Worm (Caenorhabditis elegans): Measurements from ENCODE around the gene egl-1.

Gene egl-1

DNA sequence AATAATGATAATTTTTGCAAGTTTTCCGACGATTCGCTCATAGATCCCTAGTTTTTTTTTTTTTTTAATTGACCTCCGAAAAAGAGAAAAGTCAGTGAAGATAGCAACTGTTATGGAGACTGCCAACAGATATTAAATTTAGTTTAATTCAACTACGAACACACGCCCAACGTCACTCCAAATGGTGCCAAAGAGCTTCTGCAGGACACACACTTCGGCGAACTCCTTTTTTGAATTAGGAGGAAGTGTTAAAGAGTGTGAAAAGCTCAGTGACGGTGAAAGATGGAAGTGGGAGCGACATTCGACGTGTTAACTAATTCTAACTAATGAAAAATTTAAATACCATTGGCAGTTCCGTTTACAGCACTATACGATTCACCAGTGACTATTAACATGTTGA, 20.2 kb downstream of the egl-1 start:
- TF ChIP-seq tbx-11 (GFP tag; IDR thresholded peaks at IDR 0.05) (no peak), F13C5.2 (tag; optimal IDR thresholded peaks at IDR 0.05) (no peak), ets-7 (tag; optimal IDR thresholded peaks at IDR 0.05) (no peak), aly-1 (tag; optimal IDR thresholded peaks at IDR 0.05) (no peak), ceh-13 (GFP tag; optimal IDR thresholded peaks at IDR 0.05) (no peak), tra-4 (tag; optimal IDR thresholded peaks at IDR 0.05) (no peak), ama-1 (optimal IDR thresholded peaks at IDR 0.05) (no peak)

DNA sequence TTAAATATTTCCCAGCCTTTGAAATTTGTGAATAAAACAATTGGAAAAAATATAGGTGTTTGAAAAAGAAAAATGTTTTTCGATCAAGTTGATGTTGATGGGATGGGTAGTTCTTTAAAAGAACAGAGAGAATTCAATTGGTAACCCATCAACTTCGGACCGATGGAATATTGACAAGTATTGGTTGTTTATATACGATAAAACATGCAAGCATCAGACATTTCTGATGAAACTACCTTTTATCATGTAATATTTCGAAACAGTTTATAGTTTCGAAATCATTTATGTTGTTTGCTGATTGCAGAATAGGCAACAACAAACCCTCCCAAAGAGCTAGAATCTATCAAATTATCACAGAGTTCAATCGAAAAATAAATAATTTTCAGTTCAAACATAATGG, 22.3 kb downstream of the egl-1 start:
- TF ChIP-seq B0310.2 (tag; optimal IDR thresholded peaks at IDR 0.05) (no peak), hmg-4 (GFP tag; optimal IDR thresholded peaks at IDR 0.05) (no peak), ets-7 (tag; optimal IDR thresholded peaks at IDR 0.05) (no peak), pes-1 (GFP tag; IDR thresholded peaks at IDR 0.05) (no peak), F13C5.2 (tag; optimal IDR thresholded peaks at IDR 0.05) (no peak), scrt-1 (GFP tag; IDR thresholded peaks at IDR 0.05) (no peak), hmbx-1 (tag; optimal IDR thresholded peaks at IDR 0.05) (no peak)

DNA sequence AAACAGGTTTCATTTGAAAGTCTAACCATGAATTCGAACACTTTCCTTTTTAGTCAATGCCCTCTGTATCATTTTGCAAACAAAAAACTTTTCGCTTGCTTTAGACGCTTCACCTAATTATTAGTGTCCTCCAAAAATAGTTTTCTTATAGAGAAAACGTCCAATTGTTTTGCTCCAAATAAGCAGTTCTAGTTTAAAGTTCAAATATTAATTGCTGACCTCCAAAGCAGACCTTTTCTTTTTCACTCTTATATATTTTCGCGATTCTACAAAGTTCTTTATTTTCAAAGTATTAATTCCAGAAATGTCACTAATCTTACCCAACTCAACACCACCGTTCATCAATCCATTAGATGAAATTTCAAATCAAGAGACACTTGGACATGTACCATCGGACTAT, 23.4 kb downstream of the egl-1 start, which contains the start of gene gnrr-2:
gnrr-2 (plus strand) TSS at position 301 of the 400 bp plus-strand sequence.
- TF ChIP-seq tbx-11 (GFP tag; IDR thresholded peaks at IDR 0.05), result no peak
- no peak for TF ChIP-seq ceh-36 (tag; optimal IDR thresholded peaks at IDR 0.05)
- TF ChIP-seq sea-1 (GFP tag; conservative IDR thresholded peaks at IDR 0.05), result no peak
- TF ChIP-seq ceh-13 (GFP tag; optimal IDR thresholded peaks at IDR 0.05), result no peak
- TF ChIP-seq hmg-4 (GFP tag; optimal IDR thresholded peaks at IDR 0.05), result no peak
- TF ChIP-seq flt-1 (GFP tag; IDR thresholded peaks at IDR 0.05), result no peak
- no peak for TF ChIP-seq aly-1 (tag; optimal IDR thresholded peaks at IDR 0.05)
- no peak for TF ChIP-seq F13C5.2 (tag; optimal IDR thresholded peaks at IDR 0.05)

DNA sequence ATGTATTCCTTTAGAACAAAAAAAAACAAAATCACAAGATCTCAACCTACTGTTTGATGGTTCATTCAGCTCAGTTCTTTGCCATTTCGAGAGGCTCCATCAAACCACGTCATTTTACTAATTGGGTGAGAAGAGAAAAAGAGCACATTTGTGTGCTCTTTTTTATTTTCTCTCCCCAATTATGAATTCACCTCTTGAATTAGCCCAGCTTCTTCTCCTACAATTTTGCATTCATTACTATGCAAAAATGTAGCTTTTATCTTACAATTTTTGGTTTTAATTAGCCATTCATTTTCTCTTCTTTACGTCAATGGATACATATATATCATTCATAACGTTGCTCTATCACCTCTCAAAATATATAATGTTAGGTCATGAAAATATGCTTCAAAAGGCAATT, 26.5 kb downstream of the egl-1 start:
- TF ChIP-seq hmbx-1 (tag; optimal IDR thresholded peaks at IDR 0.05) (no peak), ceh-36 (tag; optimal IDR thresholded peaks at IDR 0.05) (no peak), ceh-13 (GFP tag; optimal IDR thresholded peaks at IDR 0.05) (no peak), B0310.2 (tag; optimal IDR thresholded peaks at IDR 0.05) (no peak), ama-1 (optimal IDR thresholded peaks at IDR 0.05) (no peak), hnd-1 (tag; optimal IDR thresholded peaks at IDR 0.05) (no peak)

DNA sequence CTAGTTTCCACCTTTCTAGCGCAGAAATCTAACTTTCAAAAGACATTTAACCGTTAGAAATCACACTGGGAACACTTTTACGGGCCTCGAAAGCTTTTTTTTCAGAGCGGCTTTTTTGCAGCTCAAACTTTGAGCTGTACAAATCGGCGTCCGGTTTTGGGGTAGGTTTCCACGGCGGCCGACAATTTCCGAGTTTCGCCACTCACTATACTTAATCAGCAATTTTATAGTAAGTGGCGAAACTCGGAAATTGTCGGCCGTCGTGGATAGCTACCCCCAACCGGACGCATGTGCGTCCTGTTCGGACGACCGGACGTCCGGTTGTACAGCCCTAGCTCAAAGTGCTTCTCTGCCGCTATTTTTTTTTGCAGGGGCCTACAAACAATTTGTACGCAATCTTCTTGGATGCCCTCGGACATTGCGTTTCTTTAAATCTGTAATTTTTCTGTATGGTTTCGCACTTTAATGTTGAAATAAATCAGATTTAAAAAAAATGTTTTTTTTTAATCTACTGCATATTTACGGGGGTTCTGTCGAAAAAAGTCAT, 36.0 kb downstream of the egl-1 start:
- TF ChIP-seq ceh-36 (tag; optimal IDR thresholded peaks at IDR 0.05) (no peak), ets-7 (tag; optimal IDR thresholded peaks at IDR 0.05) (no peak)

DNA sequence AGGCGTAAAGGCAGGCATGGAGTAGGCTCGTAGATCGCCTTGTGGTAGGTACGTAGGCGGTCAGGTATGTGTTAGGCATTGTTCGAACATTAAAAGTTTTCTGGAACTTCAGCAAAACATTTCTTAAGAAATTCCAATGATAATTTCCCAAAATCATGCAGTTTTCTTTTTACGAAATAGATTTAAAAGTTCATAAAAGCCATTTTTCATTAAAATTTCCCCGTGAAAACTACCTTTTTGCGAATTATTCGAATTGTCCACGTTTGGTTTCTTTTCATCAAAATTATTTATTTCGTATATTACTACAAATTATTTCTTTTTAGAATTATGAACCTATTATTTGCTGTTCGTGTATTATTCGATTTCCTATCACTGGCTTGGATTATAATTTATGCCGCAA, 37.4 kb downstream of the egl-1 start, which contains the start of gene C15H11.13:
C15H11.13 (plus strand) TSS at position 301 of the 400 bp plus-strand sequence.
- no peak for TF ChIP-seq sea-1 (GFP tag; conservative IDR thresholded peaks at IDR 0.05)
- no peak for TF ChIP-seq tra-4 (tag; optimal IDR thresholded peaks at IDR 0.05)
- no peak for TF ChIP-seq hmg-4 (GFP tag; optimal IDR thresholded peaks at IDR 0.05)
- TF ChIP-seq F13C5.2 (tag; optimal IDR thresholded peaks at IDR 0.05), result no peak
- TF ChIP-seq ceh-36 (tag; optimal IDR thresholded peaks at IDR 0.05), result no peak
- TF ChIP-seq tbx-37 (GFP tag; conservative IDR thresholded peaks at IDR 0.05), result no peak
- no peak for TF ChIP-seq tbx-11 (GFP tag; IDR thresholded peaks at IDR 0.05)
- no peak for TF ChIP-seq ama-1 (optimal IDR thresholded peaks at IDR 0.05)

DNA sequence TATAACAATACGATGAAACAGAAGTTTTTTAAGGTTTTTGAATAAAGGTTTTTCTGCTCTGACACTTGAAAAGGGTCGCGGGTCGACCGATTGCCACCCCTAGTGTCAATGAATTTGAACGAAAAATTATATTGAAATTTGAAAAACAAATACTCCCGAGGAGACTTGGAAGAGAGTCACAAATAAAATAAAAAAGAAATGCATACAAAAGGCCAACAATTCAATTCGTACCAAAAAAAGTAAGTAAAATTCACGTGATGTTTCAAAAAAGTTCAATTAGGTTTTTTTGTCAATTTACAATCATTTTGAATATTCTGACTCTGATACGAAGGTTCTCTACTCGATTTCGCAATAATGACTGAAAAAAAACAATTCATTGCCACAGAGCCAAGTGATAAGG, 38.7 kb downstream of the egl-1 start, which contains the start of gene C15H11.1:
C15H11.1 (plus strand) TSS at position 301 of the 400 bp plus-strand sequence.
- TF ChIP-seq pes-1 (GFP tag; IDR thresholded peaks at IDR 0.05), result no peak
- TF ChIP-seq sea-1 (GFP tag; conservative IDR thresholded peaks at IDR 0.05), result no peak
- no peak for TF ChIP-seq hmbx-1 (tag; optimal IDR thresholded peaks at IDR 0.05)
- TF ChIP-seq tra-4 (tag; optimal IDR thresholded peaks at IDR 0.05), result no peak
- no peak for TF ChIP-seq tbx-11 (GFP tag; IDR thresholded peaks at IDR 0.05)
- no peak for TF ChIP-seq tbx-37 (GFP tag; conservative IDR thresholded peaks at IDR 0.05)
- no peak for TF ChIP-seq ceh-36 (tag; optimal IDR thresholded peaks at IDR 0.05)

DNA sequence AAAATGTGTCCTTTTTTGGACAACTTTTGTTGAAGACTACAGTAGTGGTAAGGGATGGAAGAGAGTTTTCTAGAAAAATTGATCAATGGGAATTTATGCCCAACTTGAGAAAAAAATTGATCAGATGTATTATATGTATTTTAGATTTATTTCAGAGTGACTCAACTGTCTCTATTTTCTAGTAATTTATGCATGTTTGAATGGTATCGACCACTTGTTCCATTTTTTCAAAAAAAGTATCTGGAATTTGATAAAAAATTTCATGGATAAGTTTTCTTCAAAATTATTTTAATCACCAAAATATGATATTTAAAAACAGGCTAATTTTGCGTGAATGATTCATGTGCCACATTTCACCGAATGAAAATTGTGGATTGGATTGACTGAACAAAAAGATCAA, 40.3 kb downstream of the egl-1 start, which contains the start of gene C15H11.10:
C15H11.10 (plus strand) TSS at position 301 of the 400 bp plus-strand sequence.
- TF ChIP-seq tbx-37 (GFP tag; conservative IDR thresholded peaks at IDR 0.05) (no peak), hmg-4 (GFP tag; optimal IDR thresholded peaks at IDR 0.05) (no peak), ceh-13 (GFP tag; optimal IDR thresholded peaks at IDR 0.05) (no peak), hnd-1 (tag; optimal IDR thresholded peaks at IDR 0.05) (no peak), sea-1 (GFP tag; conservative IDR thresholded peaks at IDR 0.05) (no peak), aly-1 (tag; optimal IDR thresholded peaks at IDR 0.05) (no peak), F13C5.2 (tag; optimal IDR thresholded peaks at IDR 0.05) (no peak), ceh-36 (tag; optimal IDR thresholded peaks at IDR 0.05) (no peak), scrt-1 (GFP tag; IDR thresholded peaks at IDR 0.05) (no peak), B0310.2 (tag; optimal IDR thresholded peaks at IDR 0.05) (no peak), tra-4 (tag; optimal IDR thresholded peaks at IDR 0.05) (no peak), ama-1 (optimal IDR thresholded peaks at IDR 0.05) (no peak), ets-7 (tag; optimal IDR thresholded peaks at IDR 0.05) (no peak), pes-1 (GFP tag; IDR thresholded peaks at IDR 0.05) (no peak), hmbx-1 (tag; optimal IDR thresholded peaks at IDR 0.05) (no peak), tbx-11 (GFP tag; IDR thresholded peaks at IDR 0.05) (no peak), flt-1 (GFP tag; IDR thresholded peaks at IDR 0.05) (no peak)
